Worm (Caenorhabditis elegans) whole organism, mixed stage, embryonic: ENCODE measurements around the gene C12D8.13.

ENCODE experiments used
- cnd-1 ChIP-seq: fragments of 200-800 bp; sonication (Bioruptor generic); optimal IDR thresholded peaks from 2 replicates; lab custom pipeline; 2018; ENCODE audit warnings: mild to moderate bottlenecking, missing genetic modification characterization, missing compliant biosample characterization
- elt-1 ChIP-seq: sonication (generic microtip); optimal IDR thresholded peaks from 2 replicates; lab custom pipeline; 2017; ENCODE audit warnings: missing genetic modification characterization, mild to moderate bottlenecking, missing compliant biosample characterization, antibody characterized with exemption, moderate library complexity, borderline replicate concordance; ENCODE audit not compliant: insufficient read depth
- unc-62 ChIP-seq: fragments of 150-350 bp; optimal IDR thresholded peaks from 2 replicates; lab custom pipeline; 2014; ENCODE audit warnings: missing biosample characterization, missing genetic modification reagents, missing genetic modification characterization

DNA sequence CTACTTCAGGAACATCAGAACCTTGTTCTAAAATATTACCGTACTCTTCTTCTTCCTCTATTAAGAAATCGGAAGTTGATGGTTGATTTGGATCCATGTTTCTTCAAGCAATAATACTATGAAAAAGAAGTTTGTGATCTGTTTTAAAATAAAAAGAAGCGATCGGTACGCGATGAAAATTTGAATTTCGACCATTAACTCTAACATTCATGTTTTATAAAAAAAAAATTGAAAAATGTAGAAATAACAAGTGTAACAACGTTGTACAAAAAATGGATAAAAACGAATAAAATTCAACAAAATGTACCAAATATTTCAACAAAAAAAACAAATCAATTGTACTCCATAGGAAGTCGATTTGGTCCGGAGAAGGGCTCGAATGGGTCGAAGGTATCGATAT lies 10.3 kb downstream of the C12D8.13 start, which contains the start of gene tftc-3:
- no peak for TF ChIP-seq elt-1 (tag; lab: Kevin White, UChicago)
- no peak for TF ChIP-seq cnd-1 (tag; lab: Kevin White, UChicago)
- TF ChIP-seq unc-62 = no peak
